Worm (Caenorhabditis elegans): ENCODE results near the gene F14H3.5.

The F14H3.5 gene

ce11 chrV:16032761-16033160 lies 24.1 kb downstream of the F14H3.5 start, which contains the start of gene T10C6.16:
Gene T10C6.16, minus strand, starts transcription at chrV:16033005.
- no peak for TF ChIP-seq ceh-9 (tag; optimal IDR thresholded peaks at IDR 0.05)

ce11 chrV:16031571-16031970 lies 25.3 kb downstream of the F14H3.5 start, which contains the start of gene T10C6.7:
Gene T10C6.7, minus strand, starts transcription at chrV:16031713.
- TF ChIP-seq daf-12 (tag; optimal IDR thresholded peaks at IDR 0.05): no peak
- TF ChIP-seq nhr-25 (tag; optimal IDR thresholded peaks at IDR 0.05): no peak

- no peak for TF ChIP-seq nhr-43 (tag; optimal IDR thresholded peaks at IDR 0.05; ENCODE audit: poor library complexity, severe bottlenecking)
- TF ChIP-seq ceh-28 (tag; optimal IDR thresholded peaks at IDR 0.05): no peak
- no peak for TF ChIP-seq fos-1 (tag; optimal IDR thresholded peaks at IDR 0.05)
- no peak for TF ChIP-seq aly-2 (tag; optimal IDR thresholded peaks at IDR 0.05)
- no peak for TF ChIP-seq fkh-2 (tag; optimal IDR thresholded peaks at IDR 0.05)
- TF ChIP-seq hmg-11 (tag; optimal IDR thresholded peaks at IDR 0.05): no peak
- no peak for TF ChIP-seq elt-3 (tag; optimal IDR thresholded peaks at IDR 0.05)
- TF ChIP-seq daf-12 (tag; optimal IDR thresholded peaks at IDR 0.05): no peak
- TF ChIP-seq egl-5 (tag; optimal IDR thresholded peaks at IDR 0.05): no peak
- TF ChIP-seq fkh-10 (GFP tag; optimal IDR thresholded peaks at IDR 0.05): no peak
- no peak for TF ChIP-seq zag-1 (tag; optimal IDR thresholded peaks at IDR 0.05)
- no peak for TF ChIP-seq lin-15B (tag; optimal IDR thresholded peaks at IDR 0.05)
- TF ChIP-seq eor-1 (tag; optimal IDR thresholded peaks at IDR 0.05): no peak
- TF ChIP-seq ztf-4 (tag; optimal IDR thresholded peaks at IDR 0.05): no peak
- TF ChIP-seq R02D3.7 (tag; optimal IDR thresholded peaks at IDR 0.05): no peak
- no peak for TF ChIP-seq nhr-237 (tag; optimal IDR thresholded peaks at IDR 0.05)
- no peak for TF ChIP-seq lin-39 (tag; optimal IDR thresholded peaks at IDR 0.05)
- TF ChIP-seq snpc-4 (tag; optimal IDR thresholded peaks at IDR 0.05): no peak
- no peak for TF ChIP-seq jun-1 (tag; optimal IDR thresholded peaks at IDR 0.05)
- no peak for TF ChIP-seq ceh-9 (tag; optimal IDR thresholded peaks at IDR 0.05)
Observed at ce11 chrV:16029237-16029636, 27.6 kb downstream of the F14H3.5 start.

- TF ChIP-seq pqm-1 (tag; optimal IDR thresholded peaks at IDR 0.05) (no peak), daf-12 (tag; optimal IDR thresholded peaks at IDR 0.05) (no peak), R02D3.7 (tag; optimal IDR thresholded peaks at IDR 0.05) (no peak), elt-2 (tag; optimal IDR thresholded peaks at IDR 0.05) (no peak), ceh-9 (tag; optimal IDR thresholded peaks at IDR 0.05) (no peak), nhr-76 (tag; optimal IDR thresholded peaks at IDR 0.05) (no peak), ceh-28 (tag; optimal IDR thresholded peaks at IDR 0.05) (no peak), skn-1 (tag; optimal IDR thresholded peaks at IDR 0.05) (no peak)
Observed at ce11 chrV:16024917-16025316, 31.9 kb downstream of the F14H3.5 start.

ce11 chrV:16024300-16024699 lies 32.6 kb downstream of the F14H3.5 start, which contains the start of gene T10C6.6:
Gene T10C6.6, plus strand, starts transcription at chrV:16024326.
- TF ChIP-seq ama-1 (optimal IDR thresholded peaks at IDR 0.05) (no peak), nhr-23 (tag; optimal IDR thresholded peaks at IDR 0.05) (no peak), ztf-11 (tag; optimal IDR thresholded peaks at IDR 0.05) (no peak), jun-1 (tag; optimal IDR thresholded peaks at IDR 0.05) (no peak), nhr-67 (tag; optimal IDR thresholded peaks at IDR 0.05) (no peak), nhr-11 (tag; optimal IDR thresholded peaks at IDR 0.05) (no peak)

- TF ChIP-seq nhr-77 (tag; optimal IDR thresholded peaks at IDR 0.05): no peak
- TF ChIP-seq nhr-67 (tag; optimal IDR thresholded peaks at IDR 0.05): no peak
- TF ChIP-seq nhr-43 (tag; optimal IDR thresholded peaks at IDR 0.05; ENCODE audit: poor library complexity, severe bottlenecking): no peak
- TF ChIP-seq mdl-1 (tag; optimal IDR thresholded peaks at IDR 0.05): no peak
- TF ChIP-seq ZK546.5 (tag; optimal IDR thresholded peaks at IDR 0.05): no peak
- TF ChIP-seq nhr-76 (tag; optimal IDR thresholded peaks at IDR 0.05): no peak
- no peak for TF ChIP-seq pqm-1 (tag; optimal IDR thresholded peaks at IDR 0.05)
- TF ChIP-seq nhr-23 (tag; optimal IDR thresholded peaks at IDR 0.05): no peak
- no peak for TF ChIP-seq elt-3 (tag; optimal IDR thresholded peaks at IDR 0.05)
Observed at ce11 chrV:16023559-16023958, 33.3 kb downstream of the F14H3.5 start.

Measured in whole organism, L3 larva.